Worm (Caenorhabditis elegans) whole organism, mixed stage, embryonic: ENCODE measurements around the gene frm-3.

Source experiments
- M03D4.4 ChIP-seq: sonication (generic microtip); optimal IDR thresholded peaks from 2 replicates; lab custom pipeline; 2017; ENCODE audit warnings: mild to moderate bottlenecking, missing genetic modification characterization, missing compliant biosample characterization
- bed-3 ChIP-seq: fragments of 200-800 bp; sonication (Bioruptor generic); optimal IDR thresholded peaks from 3 replicates; lab custom pipeline; 2018; ENCODE audit warnings: mild to moderate bottlenecking, missing genetic modification characterization, moderate library complexity, missing compliant biosample characterization
- blmp-1 ChIP-seq: fragments of 150-350 bp; optimal IDR thresholded peaks from 2 replicates; lab custom pipeline; 2014; ENCODE audit warnings: missing biosample characterization, missing genetic modification characterization
- ceh-39 ChIP-seq: fragments of 150-350 bp; optimal IDR thresholded peaks from 2 replicates; lab custom pipeline; 2014; ENCODE audit warnings: missing biosample characterization, missing genetic modification characterization
- ceh-43 ChIP-seq: fragments of 200-800 bp; sonication (Bioruptor generic); optimal IDR thresholded peaks from 2 replicates; lab custom pipeline; 2018; ENCODE audit warnings: mild to moderate bottlenecking, missing genetic modification characterization, moderate library complexity, missing compliant biosample characterization
- ceh-83 ChIP-seq: fragments of 200-800 bp; sonication (Bioruptor generic); optimal IDR thresholded peaks from 2 replicates; lab custom pipeline; 2018; ENCODE audit warnings: mild to moderate bottlenecking, missing genetic modification characterization, missing compliant biosample characterization
- ces-1 ChIP-seq: fragments of 150-350 bp; optimal IDR thresholded peaks from 2 replicates; lab custom pipeline; 2014; ENCODE audit warnings: missing biosample characterization, missing genetic modification reagents, missing genetic modification characterization
- cnd-1 ChIP-seq: fragments of 200-800 bp; sonication (Bioruptor generic); optimal IDR thresholded peaks from 2 replicates; lab custom pipeline; 2018; ENCODE audit warnings: mild to moderate bottlenecking, missing genetic modification characterization, missing compliant biosample characterization
- drap-1 ChIP-seq: fragments of 200-800 bp; sonication (Bioruptor generic); optimal IDR thresholded peaks from 3 replicates; lab custom pipeline; 2018; ENCODE audit warnings: mild to moderate bottlenecking, missing genetic modification characterization, missing compliant biosample characterization
- elt-1 ChIP-seq: sonication (generic microtip); optimal IDR thresholded peaks from 2 replicates; lab custom pipeline; 2017; ENCODE audit warnings: missing genetic modification characterization, mild to moderate bottlenecking, missing compliant biosample characterization, antibody characterized with exemption, moderate library complexity, borderline replicate concordance; ENCODE audit not compliant: insufficient read depth
- elt-3 ChIP-seq: fragments of 150-350 bp; optimal IDR thresholded peaks from 2 replicates; lab custom pipeline; 2014; ENCODE audit warnings: missing biosample characterization, missing genetic modification characterization
- flh-1 ChIP-seq: fragments of 200-800 bp; sonication (Bioruptor generic); optimal IDR thresholded peaks from 2 replicates; lab custom pipeline; 2018; ENCODE audit warnings: mild to moderate bottlenecking, missing genetic modification characterization, moderate library complexity, missing compliant biosample characterization
- ham-2 ChIP-seq: fragments of 200-800 bp; sonication (Bioruptor generic); optimal IDR thresholded peaks from 2 replicates; lab custom pipeline; 2018; ENCODE audit warnings: mild to moderate bottlenecking, missing genetic modification characterization, missing compliant biosample characterization
- hlh-1 ChIP-seq: fragments of 150-350 bp; optimal IDR thresholded peaks from 2 replicates; lab custom pipeline; 2014; ENCODE audit warnings: missing biosample characterization, missing genetic modification reagents, missing genetic modification characterization
- lin-13 ChIP-seq: fragments of 150-350 bp; optimal IDR thresholded peaks from 2 replicates; lab custom pipeline; 2014; ENCODE audit warnings: missing biosample characterization, missing genetic modification characterization
- lin-32 ChIP-seq: fragments of 200-800 bp; sonication (Bioruptor generic); optimal IDR thresholded peaks from 2 replicates; lab custom pipeline; 2018; ENCODE audit warnings: mild to moderate bottlenecking, missing genetic modification characterization, missing compliant biosample characterization
- lsy-2 ChIP-seq: fragments of 150-350 bp; optimal IDR thresholded peaks from 2 replicates; lab custom pipeline; 2014; ENCODE audit warnings: missing biosample characterization, missing genetic modification characterization
- mab-5 ChIP-seq: fragments of 150-350 bp; optimal IDR thresholded peaks from 2 replicates; lab custom pipeline; 2014; ENCODE audit warnings: missing biosample characterization, missing genetic modification characterization
- mep-1 ChIP-seq: fragments of 150-350 bp; optimal IDR thresholded peaks from 2 replicates; lab custom pipeline; 2017; ENCODE audit warnings: missing biosample characterization, missing genetic modification reagents, missing genetic modification characterization, inconsistent platforms
- mls-2 ChIP-seq: sonication (generic microtip); optimal IDR thresholded peaks from 2 replicates; lab custom pipeline; 2016; ENCODE audit warnings: mild to moderate bottlenecking, missing genetic modification characterization, moderate library complexity, missing compliant biosample characterization
- nhr-12 ChIP-seq: fragments of 150-350 bp; optimal IDR thresholded peaks from 2 replicates; lab custom pipeline; 2014; ENCODE audit warnings: missing biosample characterization, missing genetic modification characterization
- nhr-2 ChIP-seq: fragments of 150-350 bp; optimal IDR thresholded peaks from 2 replicates; lab custom pipeline; 2014; ENCODE audit warnings: missing biosample characterization, missing genetic modification characterization
- nhr-237 ChIP-seq: fragments of 150-350 bp; optimal IDR thresholded peaks from 2 replicates; lab custom pipeline; 2014; ENCODE audit warnings: missing biosample characterization, missing genetic modification characterization
- nhr-28 ChIP-seq: fragments of 150-350 bp; optimal IDR thresholded peaks from 2 replicates; lab custom pipeline; 2014; ENCODE audit warnings: missing biosample characterization, missing genetic modification characterization
- nhr-76 ChIP-seq: sonication (generic microtip); optimal IDR thresholded peaks from 2 replicates; lab custom pipeline; 2017; ENCODE audit warnings: missing biosample characterization, missing genetic modification characterization
- pha-4 ChIP-seq: fragments of 150-350 bp; optimal IDR thresholded peaks from 2 replicates; lab custom pipeline; 2018; ENCODE audit warnings: missing biosample characterization, missing genetic modification reagents, missing genetic modification characterization
- sem-2 ChIP-seq: fragments of 200-800 bp; sonication (Bioruptor generic); optimal IDR thresholded peaks from 2 replicates; lab custom pipeline; 2018; ENCODE audit warnings: mild to moderate bottlenecking, missing genetic modification characterization, missing compliant biosample characterization
- snpc-4 ChIP-seq: fragments of 150-350 bp; optimal IDR thresholded peaks from 2 replicates; lab custom pipeline; 2014; ENCODE audit warnings: missing biosample characterization, missing genetic modification characterization
- sptf-1 ChIP-seq: sonication (generic microtip); optimal IDR thresholded peaks from 2 replicates; lab custom pipeline; 2017; ENCODE audit warnings: mild to moderate bottlenecking, missing genetic modification characterization, moderate library complexity, missing compliant biosample characterization
- tbx-8 ChIP-seq: fragments of 200-800 bp; sonication (Bioruptor generic); optimal IDR thresholded peaks from 2 replicates; lab custom pipeline; 2018; ENCODE audit warnings: mild to moderate bottlenecking, missing genetic modification characterization, moderate library complexity, missing compliant biosample characterization
- unc-120 ChIP-seq: sonication (generic microtip); optimal IDR thresholded peaks from 2 replicates; lab custom pipeline; 2017; ENCODE audit warnings: missing genetic modification characterization, missing compliant biosample characterization; ENCODE audit not compliant: poor library complexity, severe bottlenecking
- unc-39 ChIP-seq: fragments of 150-350 bp; optimal IDR thresholded peaks from 2 replicates; lab custom pipeline; 2014; ENCODE audit warnings: missing biosample characterization, missing genetic modification characterization
- unc-62 ChIP-seq: fragments of 150-350 bp; optimal IDR thresholded peaks from 2 replicates; lab custom pipeline; 2014; ENCODE audit warnings: missing biosample characterization, missing genetic modification reagents, missing genetic modification characterization
- zip-8 ChIP-seq: fragments of 150-350 bp; optimal IDR thresholded peaks from 2 replicates; lab custom pipeline; 2014; ENCODE audit warnings: missing biosample characterization, missing genetic modification characterization
- ztf-11 ChIP-seq: fragments of 150-350 bp; optimal IDR thresholded peaks from 2 replicates; lab custom pipeline; 2014; ENCODE audit warnings: missing biosample characterization, missing genetic modification characterization

frm-3 gene

DNA sequence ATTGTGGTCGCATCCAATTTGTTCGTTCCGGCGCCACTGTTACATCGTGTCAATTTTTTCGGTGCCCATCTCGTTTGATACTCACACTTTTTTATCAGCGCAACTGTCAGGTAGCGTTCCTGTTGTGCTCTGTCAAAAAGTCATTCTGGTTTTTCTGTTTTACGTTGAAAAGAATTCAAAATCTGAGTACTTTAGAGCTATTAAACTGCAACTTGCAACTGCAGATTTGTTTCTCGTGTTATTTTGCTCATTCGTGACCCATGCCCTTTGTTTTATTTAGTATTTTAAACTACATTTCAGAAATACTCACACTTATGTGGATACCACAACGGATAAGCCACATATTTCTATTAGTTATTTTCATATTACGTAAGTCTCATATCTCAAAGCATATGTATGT lies 11.7 kb upstream of the frm-3 start, which contains the start of gene lev-8:
Gene lev-8, plus strand, starts transcription at position 301 of the 400 bp plus-strand sequence.
- TF ChIP-seq elt-1, result no peak
- TF ChIP-seq nhr-76 (tag; lab: Kevin White, UChicago), result no peak
- TF ChIP-seq pha-4 (tag; lab: Kevin White, UChicago), result no peak
- no peak for TF ChIP-seq unc-62 (GFP tag; lab: Kevin White, UChicago)
- no peak for TF ChIP-seq ceh-39
- no peak for TF ChIP-seq ceh-83 (GFP tag; lab: Kevin White, UChicago)
- no peak for TF ChIP-seq nhr-12 (tag; lab: Kevin White, UChicago)
- TF ChIP-seq unc-39, result no peak
- no peak for TF ChIP-seq lin-32 (GFP tag; lab: Kevin White, UChicago)
- no peak for TF ChIP-seq ham-2 (GFP tag; lab: Kevin White, UChicago)
- no peak for TF ChIP-seq sem-2
- TF ChIP-seq flh-1 (GFP tag; lab: Kevin White, UChicago), result no peak
- TF ChIP-seq ces-1 (GFP tag; lab: Kevin White, UChicago), result no peak
- TF ChIP-seq bed-3 (GFP tag; lab: Kevin White, UChicago), result no peak
- TF ChIP-seq mep-1 (tag; lab: Kevin White, UChicago), result no peak
- TF ChIP-seq hlh-1 (tag; lab: Kevin White, UChicago), result no peak
- TF ChIP-seq nhr-2 (tag; lab: Kevin White, UChicago), result no peak
- no peak for TF ChIP-seq sptf-1 (tag; lab: Kevin White, UChicago)
- no peak for TF ChIP-seq lin-13
- no peak for TF ChIP-seq ztf-11

DNA sequence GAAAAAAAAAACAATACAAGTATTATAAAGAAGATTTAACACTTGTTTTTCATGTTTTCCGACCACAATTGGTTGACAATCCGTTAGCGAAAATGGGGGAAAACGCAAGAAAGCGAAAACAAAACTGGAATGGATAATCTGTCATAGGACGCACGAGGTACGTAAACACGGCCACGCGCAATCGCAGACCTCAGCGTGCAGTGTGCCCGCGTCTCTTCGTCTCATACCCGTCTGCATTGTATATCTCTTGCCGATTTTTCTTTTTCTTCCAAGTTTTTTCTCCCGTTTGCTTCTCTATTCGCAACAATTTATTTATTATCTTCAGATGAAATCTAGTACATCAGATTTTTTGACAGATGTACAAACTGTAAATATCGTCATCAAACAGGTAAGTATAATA lies 8.6 kb upstream of the frm-3 start, which contains the start of gene trpp-9:
Gene trpp-9, plus strand, starts transcription at position 261 of the 400 bp plus-strand sequence.
- no peak for TF ChIP-seq unc-39
- no peak for TF ChIP-seq unc-120 (tag; lab: Kevin White, UChicago)
- no peak for TF ChIP-seq ceh-39
- TF ChIP-seq pha-4 (tag; lab: Kevin White, UChicago), result peak; percentile 36
- TF ChIP-seq elt-1, result peak; percentile 15
- TF ChIP-seq M03D4.4 (tag; lab: Kevin White, UChicago), result no peak
- TF ChIP-seq snpc-4, result no peak
- no peak for TF ChIP-seq nhr-2 (tag; lab: Kevin White, UChicago)
- TF ChIP-seq lsy-2 (tag; lab: Kevin White, UChicago), result peak; percentile 29
- no peak for TF ChIP-seq mab-5 (tag; lab: Kevin White, UChicago)
- no peak for TF ChIP-seq zip-8
- TF ChIP-seq lin-13, result no peak
- TF ChIP-seq nhr-237 (tag; lab: Kevin White, UChicago), result no peak
- TF ChIP-seq flh-1 (GFP tag; lab: Kevin White, UChicago), result no peak
- TF ChIP-seq hlh-1 (tag; lab: Kevin White, UChicago), result peak; percentile 2
- no peak for TF ChIP-seq unc-62 (GFP tag; lab: Kevin White, UChicago)
- no peak for TF ChIP-seq lin-32 (GFP tag; lab: Kevin White, UChicago)
- TF ChIP-seq cnd-1, result no peak
- peak; percentile 3 for TF ChIP-seq sptf-1 (tag; lab: Kevin White, UChicago)
- TF ChIP-seq elt-3 (tag; lab: Kevin White, UChicago), result no peak
- TF ChIP-seq ces-1 (GFP tag; lab: Kevin White, UChicago), result peak; percentile 40
- TF ChIP-seq mep-1 (tag; lab: Kevin White, UChicago), result peak; percentile 16
- TF ChIP-seq ztf-11, result no peak
- TF ChIP-seq nhr-28, result no peak
- TF ChIP-seq bed-3 (GFP tag; lab: Kevin White, UChicago), result no peak
- TF ChIP-seq ham-2 (GFP tag; lab: Kevin White, UChicago), result no peak
- no peak for TF ChIP-seq nhr-76 (tag; lab: Kevin White, UChicago)
- peak; percentile 85 for TF ChIP-seq blmp-1 (tag; lab: Kevin White, UChicago)
- TF ChIP-seq tbx-8 (GFP tag; lab: Kevin White, UChicago), result no peak
- no peak for TF ChIP-seq ceh-43
- TF ChIP-seq sem-2, result no peak
- TF ChIP-seq drap-1 (GFP tag; lab: Kevin White, UChicago), result no peak
- no peak for TF ChIP-seq mls-2 (tag; lab: Kevin White, UChicago)
- TF ChIP-seq ceh-83 (GFP tag; lab: Kevin White, UChicago), result no peak
- TF ChIP-seq nhr-12 (tag; lab: Kevin White, UChicago), result no peak

DNA sequence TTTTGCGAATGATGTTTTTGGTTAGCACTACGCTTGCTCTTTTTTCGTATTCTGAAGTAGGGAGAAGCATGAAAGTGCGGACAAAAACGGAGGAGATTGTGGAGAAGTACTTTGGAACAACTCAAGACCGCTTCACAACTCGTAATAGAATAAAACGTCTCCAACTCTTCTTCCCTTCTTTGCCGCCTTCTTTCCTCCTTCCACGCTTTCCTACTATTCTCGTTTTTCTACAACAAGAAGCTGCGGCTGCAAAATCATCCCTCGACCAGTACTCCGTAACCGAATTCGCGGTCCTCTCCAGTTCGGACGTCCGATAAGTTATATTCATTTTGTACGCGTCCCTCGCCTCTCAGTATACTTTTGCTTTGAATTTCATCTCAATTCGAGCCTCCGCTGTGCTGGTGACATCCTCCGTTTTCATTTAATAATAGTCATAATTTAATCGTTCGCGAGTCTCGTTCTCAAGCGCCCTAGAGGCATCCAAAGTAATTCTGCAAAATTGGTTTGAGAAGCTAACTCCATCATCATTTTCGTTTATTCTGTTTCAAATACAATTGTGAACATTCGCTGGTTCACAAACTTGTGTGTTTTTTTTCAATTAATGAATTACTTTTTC lies 2.5 kb upstream of the frm-3 start:
- TF ChIP-seq ces-1 (GFP tag; lab: Kevin White, UChicago), result peak; percentile 98
- no peak for TF ChIP-seq nhr-237 (tag; lab: Kevin White, UChicago)
